Worm (Caenorhabditis elegans) whole organism, young adult: Measurements from ENCODE around the gene Y22D7AR.2.

ENCODE experiments used
- B0035.1 ChIP-seq: sonication (generic microtip); optimal IDR thresholded peaks from 2 replicates; lab custom pipeline; 2016; ENCODE audit warnings: missing genetic modification characterization, mild to moderate bottlenecking, missing compliant biosample characterization, missing genotype, missing genetic modification reagents
- egrh-3 ChIP-seq: fragments of 200-800 bp; sonication (Bioruptor generic); IDR thresholded peaks from 2 replicates; pipeline ENCODE4 v1.3.6; 2022; ENCODE audit warnings: missing genetic modification reagents, missing genetic modification characterization, missing compliant biosample characterization

- no peak for TF ChIP-seq B0035.1 (tag; lab: Kevin White, UChicago)
- no peak for TF ChIP-seq egrh-3
Measured at ce11 chrIII:1695006-1695405, 10.7 kb upstream of the Y22D7AR.2 start, which contains the start of gene srd-64.
